Worm (Caenorhabditis elegans) whole organism, L1 larva: ENCODE measurements around the gene toca-2.

Experiments used
- C04F5.9 ChIP-seq: sonication (generic microtip); optimal IDR thresholded peaks from 2 replicates; lab custom pipeline; 2016; ENCODE audit warnings: missing genetic modification characterization, missing compliant biosample characterization
- F16B12.6 ChIP-seq: fragments of 150-350 bp; optimal IDR thresholded peaks from 2 replicates; lab custom pipeline; 2014; ENCODE audit warnings: missing biosample characterization, missing genetic modification characterization
- aha-1 ChIP-seq: fragments of 150-350 bp; optimal IDR thresholded peaks from 2 replicates; lab custom pipeline; 2014; ENCODE audit warnings: missing biosample characterization, missing genetic modification characterization
- ceh-82 ChIP-seq, 3 experiments: fragments of 150-350 bp in 1 of 3; sonication (generic microtip) in 2 of 3; optimal IDR thresholded peaks; 2 replicates each; lab custom pipeline; 2014 to 2017; ENCODE audit warnings: missing biosample characterization in 3 of 3, missing genetic modification characterization in 3 of 3
- ceh-90 ChIP-seq: sonication (generic microtip); optimal IDR thresholded peaks from 2 replicates; lab custom pipeline; 2016; ENCODE audit warnings: missing genetic modification characterization, missing compliant biosample characterization
- ces-1 ChIP-seq: fragments of 150-350 bp; optimal IDR thresholded peaks from 2 replicates; lab custom pipeline; 2014; ENCODE audit warnings: missing biosample characterization, missing genetic modification reagents, missing genetic modification characterization
- dsc-1 ChIP-seq: sonication (generic microtip); optimal IDR thresholded peaks from 2 replicates; lab custom pipeline; 2016; ENCODE audit warnings: mild to moderate bottlenecking, missing genetic modification characterization, missing compliant biosample characterization
- efl-1 ChIP-seq, 4 experiments: fragments of 150-350 bp; optimal IDR thresholded peaks in 3 of 4; peaks in 1 of 4; 1 replicate in 1 of 4; 2 replicates in 3 of 4; lab custom pipeline; 2014; ENCODE audit warnings: missing biosample characterization in 2 of 4, missing genetic modification characterization in 2 of 4, missing genetic modification reagents in 2 of 4
- egl-27 ChIP-seq, 2 experiments: fragments of 150-350 bp in 1 of 2; sonication (generic microtip); optimal IDR thresholded peaks; 3 replicates each; lab custom pipeline; 2017 to 2018; ENCODE audit warnings: missing biosample characterization in 2 of 2, missing genetic modification characterization in 2 of 2, missing genetic modification reagents in 2 of 2
- elt-3 ChIP-seq, 6 experiments: fragments of 150-350 bp in 1 of 6; sonication (generic microtip); optimal IDR thresholded peaks; 2 replicates each; lab custom pipeline; 2017 to 2018; ENCODE audit warnings: missing biosample characterization in 6 of 6, missing genetic modification characterization in 6 of 6, inconsistent platforms in 1 of 6
- ets-5 ChIP-seq: fragments of 200-800 bp; sonication (Bioruptor generic); IDR thresholded peaks from 2 replicates; pipeline ENCODE4 v1.3.6; 2022; ENCODE audit warnings: missing genetic modification characterization, missing compliant biosample characterization
- fkh-10 ChIP-seq: sonication (generic microtip); optimal IDR thresholded peaks from 2 replicates; lab custom pipeline; 2017; ENCODE audit warnings: missing biosample characterization, missing genetic modification reagents, missing genetic modification characterization
- fkh-8 ChIP-seq: sonication (generic microtip); optimal IDR thresholded peaks from 2 replicates; lab custom pipeline; 2016; ENCODE audit warnings: mild to moderate bottlenecking, missing genetic modification characterization, missing compliant biosample characterization
- grh-1 ChIP-seq: fragments of 200-800 bp; sonication (Bioruptor generic); IDR thresholded peaks from 2 replicates; pipeline ENCODE4 v1.3.6; 2022; ENCODE audit warnings: missing genetic modification reagents, missing genetic modification characterization, missing compliant biosample characterization
- hlh-17 ChIP-seq: fragments of 200-800 bp; sonication (Bioruptor generic); optimal IDR thresholded peaks from 2 replicates; lab custom pipeline; 2018; ENCODE audit warnings: missing genetic modification characterization, mild to moderate bottlenecking, missing compliant biosample characterization, moderate library complexity, borderline replicate concordance
- hlh-4 ChIP-seq: sonication (generic microtip); optimal IDR thresholded peaks from 2 replicates; lab custom pipeline; 2016; ENCODE audit warnings: mild to moderate bottlenecking, missing genetic modification characterization, missing compliant biosample characterization
- irx-1 ChIP-seq: sonication (generic microtip); optimal IDR thresholded peaks from 2 replicates; lab custom pipeline; 2016; ENCODE audit warnings: missing genetic modification characterization, missing compliant biosample characterization
- isw-1 ChIP-seq: fragments of 200-800 bp; sonication (Bioruptor generic); IDR thresholded peaks from 2 replicates; pipeline ENCODE4 v1.3.6; 2022; ENCODE audit warnings: missing genetic modification characterization, missing compliant biosample characterization
- lin-13 ChIP-seq: fragments of 150-350 bp; optimal IDR thresholded peaks from 2 replicates; lab custom pipeline; 2014; ENCODE audit warnings: missing biosample characterization, missing genetic modification reagents, missing genetic modification characterization
- lin-35 ChIP-seq, 2 experiments: fragments of 150-350 bp; optimal IDR thresholded peaks; 2 replicates each; lab custom pipeline; 2014; ENCODE audit warnings: missing biosample characterization in 2 of 2, missing genetic modification characterization in 2 of 2, missing genetic modification reagents in 2 of 2
- lin-39 ChIP-seq: fragments of 150-350 bp; optimal IDR thresholded peaks from 2 replicates; lab custom pipeline; 2014; ENCODE audit warnings: missing biosample characterization, missing genetic modification reagents, missing genetic modification characterization
- lir-3 ChIP-seq: sonication (generic microtip); optimal IDR thresholded peaks from 2 replicates; lab custom pipeline; 2016; ENCODE audit warnings: mild to moderate bottlenecking, missing genetic modification characterization, moderate library complexity, missing compliant biosample characterization; ENCODE audit not compliant: poor library complexity
- lsy-2 ChIP-seq, 2 experiments: fragments of 150-350 bp; optimal IDR thresholded peaks; 2 replicates each; lab custom pipeline; 2014; ENCODE audit warnings: missing biosample characterization in 2 of 2, missing genetic modification characterization in 2 of 2
- mab-9 ChIP-seq: fragments of 200-800 bp; sonication (Bioruptor generic); IDR thresholded peaks from 2 replicates; pipeline ENCODE4 v1.3.6; 2022; ENCODE audit warnings: missing genetic modification reagents, missing genetic modification characterization, missing compliant biosample characterization
- mdl-1 ChIP-seq, 2 experiments: fragments of 150-350 bp; optimal IDR thresholded peaks; 2 replicates each; lab custom pipeline; 2014 to 2017; ENCODE audit warnings: missing biosample characterization in 2 of 2, missing genetic modification characterization in 2 of 2, inconsistent platforms in 1 of 2
- mep-1 ChIP-seq: fragments of 150-350 bp; optimal IDR thresholded peaks from 2 replicates; lab custom pipeline; 2014; ENCODE audit warnings: missing biosample characterization, missing genetic modification characterization
- nhr-12 ChIP-seq: sonication (generic microtip); optimal IDR thresholded peaks from 2 replicates; lab custom pipeline; 2017; ENCODE audit warnings: missing biosample characterization, missing genetic modification characterization
- nhr-20 ChIP-seq: sonication (generic microtip); optimal IDR thresholded peaks from 2 replicates; lab custom pipeline; 2016; ENCODE audit warnings: mild to moderate bottlenecking, missing genetic modification characterization, missing compliant biosample characterization
- nhr-237 ChIP-seq: fragments of 150-350 bp; optimal IDR thresholded peaks from 2 replicates; lab custom pipeline; 2014; ENCODE audit warnings: missing biosample characterization, missing genetic modification characterization
- nhr-28 ChIP-seq: fragments of 150-350 bp; optimal IDR thresholded peaks from 2 replicates; lab custom pipeline; 2014; ENCODE audit warnings: missing biosample characterization, missing genetic modification characterization
- nhr-47 ChIP-seq: sonication (generic microtip); optimal IDR thresholded peaks from 2 replicates; lab custom pipeline; 2016; ENCODE audit warnings: mild to moderate bottlenecking, missing genetic modification characterization, moderate library complexity, missing compliant biosample characterization
- nhr-76 ChIP-seq: sonication (generic microtip); optimal IDR thresholded peaks from 2 replicates; lab custom pipeline; 2017; ENCODE audit warnings: missing biosample characterization, missing genetic modification characterization
- nhr-85 ChIP-seq: sonication (generic microtip); peaks from one replicate; lab custom pipeline; 2016; ENCODE audit warnings: missing genetic modification characterization, inconsistent platforms, missing compliant biosample characterization
- nhr-90 ChIP-seq: sonication (generic microtip); optimal IDR thresholded peaks from 2 replicates; lab custom pipeline; 2016; ENCODE audit warnings: mild to moderate bottlenecking, missing genetic modification characterization, missing compliant biosample characterization; ENCODE audit not compliant: poor library complexity
- pax-3 ChIP-seq: fragments of 200-800 bp; sonication (Bioruptor generic); optimal IDR thresholded peaks from 2 replicates; lab custom pipeline; 2018; ENCODE audit warnings: mild to moderate bottlenecking, missing genetic modification characterization, moderate library complexity, missing compliant biosample characterization
- rnt-1 ChIP-seq: sonication (generic microtip); optimal IDR thresholded peaks from 2 replicates; lab custom pipeline; 2016; ENCODE audit warnings: mild to moderate bottlenecking, missing genetic modification characterization, moderate library complexity, missing compliant biosample characterization
- skn-1 ChIP-seq: fragments of 150-350 bp; optimal IDR thresholded peaks from 2 replicates; lab custom pipeline; 2014; ENCODE audit warnings: missing biosample characterization, missing genetic modification characterization
- snpc-4 ChIP-seq: fragments of 150-350 bp; optimal IDR thresholded peaks from 2 replicates; lab custom pipeline; 2014; ENCODE audit warnings: missing biosample characterization, missing genetic modification characterization
- sptf-1 ChIP-seq: fragments of 150-350 bp; optimal IDR thresholded peaks from 2 replicates; lab custom pipeline; 2014; ENCODE audit warnings: missing biosample characterization, missing genetic modification characterization
- sup-37 ChIP-seq: fragments of 200-800 bp; sonication (Bioruptor generic); optimal IDR thresholded peaks from 2 replicates; lab custom pipeline; 2018; ENCODE audit warnings: mild to moderate bottlenecking, missing genetic modification characterization, missing compliant biosample characterization
- tbx-2 ChIP-seq: sonication (generic microtip); optimal IDR thresholded peaks from 2 replicates; lab custom pipeline; 2016; ENCODE audit warnings: missing genetic modification characterization, missing compliant biosample characterization
- tlp-1 ChIP-seq: fragments of 150-350 bp; optimal IDR thresholded peaks from 2 replicates; lab custom pipeline; 2014; ENCODE audit warnings: missing biosample characterization, missing genetic modification characterization
- unc-30 ChIP-seq: sonication (generic microtip); optimal IDR thresholded peaks from 2 replicates; lab custom pipeline; 2017; ENCODE audit warnings: missing biosample characterization, missing genetic modification characterization
- unc-86 ChIP-seq: sonication (generic microtip); optimal IDR thresholded peaks from 2 replicates; lab custom pipeline; 2016; ENCODE audit warnings: missing genetic modification characterization, missing compliant biosample characterization
- xbp-1 ChIP-seq: sonication (generic microtip); optimal IDR thresholded peaks from 2 replicates; lab custom pipeline; 2016; ENCODE audit warnings: missing genetic modification characterization, missing compliant biosample characterization
- zip-4 ChIP-seq: fragments of 200-800 bp; sonication (Bioruptor generic); optimal IDR thresholded peaks from 2 replicates; lab custom pipeline; 2018; ENCODE audit warnings: mild to moderate bottlenecking, missing genetic modification characterization, moderate library complexity, missing compliant biosample characterization
- ztf-4 ChIP-seq: fragments of 150-350 bp; optimal IDR thresholded peaks from 2 replicates; lab custom pipeline; 2014; ENCODE audit warnings: missing biosample characterization, missing genetic modification characterization

The toca-2 gene

ce11 chrIII:13712854-13713293, 42.8 kb upstream of the toca-2 start (continued):
- TF ChIP-seq ets-5 (GFP tag; lab: Robert Waterston, UW) (no peak), nhr-90 (tag; lab: Kevin White, UChicago) (no peak), pax-3 (tag; lab: Kevin White, UChicago) (no peak), xbp-1 (peak; percentile 0), irx-1 (tag; lab: Kevin White, UChicago) (no peak), unc-30 (tag; lab: Kevin White, UChicago) (no peak), tlp-1 (no peak), zip-4 (GFP tag; lab: Kevin White, UChicago) (no peak), isw-1 (0 out of 2 replicates have a peak, but pooled peaks have one; percentile 5), ceh-90 (tag; lab: Kevin White, UChicago) (no peak), elt-3 (tag; optimal IDR thresholded peaks at IDR 0.05; lab: Kevin White, UChicago) (no peak), nhr-28 (tag; lab: Kevin White, UChicago) (no peak), nhr-76 (tag; lab: Kevin White, UChicago) (no peak), ztf-4 (tag; lab: Kevin White, UChicago) (peak; percentile 7), lsy-2 (tag; optimal IDR thresholded peaks at IDR 0.05; lab: Kevin White, UChicago) (peak; percentile 8 to 36), efl-1 (optimal IDR thresholded peaks at IDR 0.05; lab: Kevin White, UChicago) (peak; percentile 26 to 55), efl-1 (GFP tag; optimal IDR thresholded peaks at IDR 0.05 in 1 of 2; lab: Kevin White, UChicago) (peak in 1 of 2 experiments; percentile 87), nhr-47 (peak; percentile 62), lir-3 (no peak), hlh-4 (no peak), nhr-237 (tag; lab: Kevin White, UChicago) (no peak), skn-1 (tag; lab: Kevin White, UChicago) (no peak), sup-37 (no peak), sptf-1 (tag; lab: Kevin White, UChicago) (no peak), nhr-12 (tag; lab: Kevin White, UChicago) (no peak), dsc-1 (peak; percentile 13), mdl-1 (tag; optimal IDR thresholded peaks at IDR 0.05; lab: Kevin White, UChicago) (peak in 1 of 2 experiments; percentile 39), ces-1 (GFP tag; lab: Kevin White, UChicago) (no peak), ceh-82 (tag; optimal IDR thresholded peaks at IDR 0.05; lab: Kevin White, UChicago) (peak; percentile 9 to 22 (median 9)), F16B12.6 (tag; lab: Kevin White, UChicago) (no peak), fkh-8 (tag; lab: Kevin White, UChicago) (peak; percentile 64), rnt-1 (peak; percentile 38), tbx-2 (tag; lab: Kevin White, UChicago) (peak; percentile 17), grh-1 (GFP tag; lab: Robert Waterston, UW) (no peak), mab-9 (GFP tag; lab: Robert Waterston, UW) (no peak), unc-86 (peak; percentile 55), hlh-17 (GFP tag; lab: Kevin White, UChicago) (no peak), nhr-85 (tag; lab: Kevin White, UChicago) (peak; percentile 68), snpc-4 (tag; lab: Kevin White, UChicago) (no peak), lin-35 (GFP tag; optimal IDR thresholded peaks at IDR 0.05; lab: Kevin White, UChicago) (peak in 1 of 2 experiments; percentile 12), egl-27 (tag; optimal IDR thresholded peaks at IDR 0.05; lab: Kevin White, UChicago) (no peak), aha-1 (no peak), lin-39 (tag; lab: Kevin White, UChicago) (no peak), lin-13 (GFP tag; lab: Kevin White, UChicago) (no peak), nhr-20 (peak; percentile 6), fkh-10 (peak; percentile 50), C04F5.9 (tag; lab: Kevin White, UChicago) (no peak), mep-1 (tag; lab: Kevin White, UChicago) (no peak)
- TF ChIP-seq, all 84 proteins: peak for 25
